Fruit fly (Drosophila melanogaster): Measurements from ENCODE around the gene Nup154.

The Nup154 gene

dm6 chr2L:10974638-10975037, 30.0 kb upstream of the Nup154 start:
- TF ChIP-seq dl (GFP tag; optimal IDR thresholded peaks at IDR 0.05; ENCODE audit: insufficient read depth in 1 of 2, partially characterized antibody in 2 of 2), result no peak
- TF ChIP-seq Dfd (GFP tag; optimal IDR thresholded peaks at IDR 0.05), result no peak
- no peak for TF ChIP-seq pan (optimal IDR thresholded peaks at IDR 0.05)
- no peak for TF ChIP-seq sage (GFP tag; optimal IDR thresholded peaks at IDR 0.05)
- no peak for TF ChIP-seq woc (GFP tag; optimal IDR thresholded peaks at IDR 0.05)
- TF ChIP-seq Hr78 (GFP tag; optimal IDR thresholded peaks at IDR 0.05), result no peak
- TF ChIP-seq fru (GFP tag; optimal IDR thresholded peaks at IDR 0.05), result no peak
- TF ChIP-seq Mio (GFP tag; optimal IDR thresholded peaks at IDR 0.05), result no peak
- no peak for TF ChIP-seq HLH106 (tag; optimal IDR thresholded peaks at IDR 0.05)
- TF ChIP-seq sv (GFP tag; optimal IDR thresholded peaks at IDR 0.05), result no peak
- TF ChIP-seq ey (GFP tag; optimal IDR thresholded peaks at IDR 0.05), result no peak
- TF ChIP-seq Sp1 (GFP tag; optimal IDR thresholded peaks at IDR 0.05), result no peak
- no peak for TF ChIP-seq OdsH (GFP tag; optimal IDR thresholded peaks at IDR 0.05)
- no peak for TF ChIP-seq br (GFP tag; optimal IDR thresholded peaks at IDR 0.05)
- no peak for TF ChIP-seq h (GFP tag; optimal IDR thresholded peaks at IDR 0.05)
- TF ChIP-seq dsf (GFP tag; optimal IDR thresholded peaks at IDR 0.05; ENCODE audit: borderline replicate concordance), result no peak
- no peak for TF ChIP-seq rgr (GFP tag; optimal IDR thresholded peaks at IDR 0.05)

dm6 chr2L:10975193-10975592, 29.4 kb upstream of the Nup154 start, which contains the start of gene abo:
TSS of gene abo (minus strand) at chr2L:10975293.
- TF ChIP-seq N (GFP tag; optimal IDR thresholded peaks at IDR 0.05), result no peak

dm6 chr2L:10976046-10976863, 28.4 kb upstream of the Nup154 start, which contains the start of the genes ATPsynG and SCAR:
TSS of gene ATPsynG (minus strand) at chr2L:10976399.
TSS of gene SCAR (plus strand) at chr2L:10976772.
- TF ChIP-seq psq (GFP tag; optimal IDR thresholded peaks at IDR 0.05), result no peak
- no peak for TF ChIP-seq brk (GFP tag; optimal IDR thresholded peaks at IDR 0.05)
- no peak for TF ChIP-seq Dif (GFP tag; optimal IDR thresholded peaks at IDR 0.05; ENCODE audit: partially characterized antibody)
- TF ChIP-seq dmrt93B (GFP tag; optimal IDR thresholded peaks at IDR 0.05), result no peak
- TF ChIP-seq Dfd (GFP tag; optimal IDR thresholded peaks at IDR 0.05), result no peak
- TF ChIP-seq dsf (GFP tag; optimal IDR thresholded peaks at IDR 0.05; ENCODE audit: borderline replicate concordance), result no peak

dm6 chr2L:10976864-10977586, 27.6 kb upstream of the Nup154 start:
- TF ChIP-seq jim (GFP tag; optimal IDR thresholded peaks at IDR 0.05) (no peak), N (GFP tag; optimal IDR thresholded peaks at IDR 0.05) (no peak), Jra (GFP tag; optimal IDR thresholded peaks at IDR 0.05) (no peak), dl (GFP tag; optimal IDR thresholded peaks at IDR 0.05; ENCODE audit: insufficient read depth in 1 of 2, partially characterized antibody in 2 of 2) (no peak)

- TF ChIP-seq foxo (GFP tag; optimal IDR thresholded peaks at IDR 0.05) (peak in 1 of 2 experiments; percentile 15), Hr78 (GFP tag; optimal IDR thresholded peaks at IDR 0.05) (no peak), Myc (optimal IDR thresholded peaks at IDR 0.05) (peak; percentile 29), dl (GFP tag; optimal IDR thresholded peaks at IDR 0.05; ENCODE audit: insufficient read depth in 1 of 2, partially characterized antibody in 2 of 2) (no peak), dmrt93B (GFP tag; optimal IDR thresholded peaks at IDR 0.05) (no peak), CG32264 (GFP tag; optimal IDR thresholded peaks at IDR 0.05) (no peak), Mio (GFP tag; optimal IDR thresholded peaks at IDR 0.05) (no peak), usp (GFP tag; optimal IDR thresholded peaks at IDR 0.05) (no peak), Rel (GFP tag; optimal IDR thresholded peaks at IDR 0.05) (no peak), Rel (tag; optimal IDR thresholded peaks at IDR 0.05) (no peak), lola (GFP tag; optimal IDR thresholded peaks at IDR 0.05) (no peak), Dif (GFP tag; optimal IDR thresholded peaks at IDR 0.05; ENCODE audit: partially characterized antibody) (no peak), CG9705 (GFP tag; optimal IDR thresholded peaks at IDR 0.05) (no peak), h (GFP tag; optimal IDR thresholded peaks at IDR 0.05) (no peak), Hr83 (GFP tag; optimal IDR thresholded peaks at IDR 0.05; ENCODE audit: poor library complexity, severe bottlenecking) (no peak), woc (GFP tag; optimal IDR thresholded peaks at IDR 0.05) (no peak), Jra (GFP tag; optimal IDR thresholded peaks at IDR 0.05) (no peak)
Observed at dm6 chr2L:10986138-10986537, 18.5 kb upstream of the Nup154 start.

Measured in whole organism, wandering third instar larva.